Worm (Caenorhabditis elegans): ENCODE measurements around the gene mab-7.

DNA sequence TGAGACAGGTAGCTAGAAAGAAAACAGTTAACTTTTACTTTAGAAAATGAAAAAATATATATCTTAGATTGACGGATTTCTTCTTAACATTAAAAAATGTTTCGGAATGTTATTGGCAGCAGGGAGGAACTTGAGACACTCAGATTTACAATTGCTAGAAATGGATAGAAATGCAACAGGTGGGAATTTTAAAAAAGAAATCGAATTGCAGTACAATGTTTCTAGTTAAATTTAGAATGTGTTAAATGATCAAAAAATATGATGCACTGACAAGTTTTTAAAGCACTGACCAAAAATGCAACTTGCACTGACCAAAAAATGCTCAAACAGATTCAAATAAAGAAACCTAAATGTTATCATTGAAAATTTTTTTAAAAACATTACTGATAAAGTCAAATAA lies 28.3 kb upstream of the mab-7 start:
- TF ChIP-seq unc-62 (GFP tag; optimal IDR thresholded peaks at IDR 0.05) (no peak), elt-3 (tag; optimal IDR thresholded peaks at IDR 0.05) (no peak), unc-39 (tag; optimal IDR thresholded peaks at IDR 0.05) (no peak), nhr-76 (tag; optimal IDR thresholded peaks at IDR 0.05) (no peak)

All from whole organism, mixed stage, embryonic.